Fruit fly (Drosophila melanogaster) whole organism, wandering third instar larva: ENCODE measurements around the gene CG14383.

ENCODE experiments used
- HLH106 ChIP-seq: fragments of 200-800 bp; optimal IDR thresholded peaks from 3 replicates; lab custom pipeline; 2019; ENCODE audit warnings: missing biosample characterization, mild to moderate bottlenecking, missing genetic modification characterization, moderate library complexity
- Hnf4 ChIP-seq: fragments of 200-800 bp; sonication (Bioruptor generic); optimal IDR thresholded peaks from 2 replicates; lab custom pipeline; 2016; ENCODE audit warnings: missing biosample characterization, mild to moderate bottlenecking, missing genetic modification characterization
- br ChIP-seq: fragments of 200-800 bp; sonication (Bioruptor generic); optimal IDR thresholded peaks from 2 replicates; lab custom pipeline; 2016; ENCODE audit warnings: missing biosample characterization, missing genetic modification characterization
- ey ChIP-seq: fragments of 200-800 bp; sonication (Bioruptor generic); optimal IDR thresholded peaks from 2 replicates; lab custom pipeline; 2016; ENCODE audit warnings: missing biosample characterization, missing genetic modification characterization
- jim ChIP-seq: fragments of 175-275, 200-325 bp; sonication (Bioruptor generic); optimal IDR thresholded peaks from 2 replicates; lab custom pipeline; 2016; ENCODE audit warnings: missing biosample characterization, mild to moderate bottlenecking, missing genetic modification characterization
- lola ChIP-seq: fragments of >200 bp; optimal IDR thresholded peaks from 2 replicates; lab custom pipeline; 2017; ENCODE audit warnings: missing biosample characterization, missing genetic modification characterization
- pan ChIP-seq: fragments of >200 bp; optimal IDR thresholded peaks from 2 replicates; lab custom pipeline; 2017
- psq ChIP-seq: fragments of 200-800 bp; sonication (Bioruptor generic); optimal IDR thresholded peaks from 3 replicates; lab custom pipeline; 2017; ENCODE audit warnings: missing biosample characterization, mild to moderate bottlenecking, missing genetic modification characterization, moderate library complexity
- sv ChIP-seq: fragments of 200-800 bp; sonication (Bioruptor generic); optimal IDR thresholded peaks from 3 replicates; lab custom pipeline; 2016; ENCODE audit warnings: missing biosample characterization, missing genetic modification characterization

DNA sequence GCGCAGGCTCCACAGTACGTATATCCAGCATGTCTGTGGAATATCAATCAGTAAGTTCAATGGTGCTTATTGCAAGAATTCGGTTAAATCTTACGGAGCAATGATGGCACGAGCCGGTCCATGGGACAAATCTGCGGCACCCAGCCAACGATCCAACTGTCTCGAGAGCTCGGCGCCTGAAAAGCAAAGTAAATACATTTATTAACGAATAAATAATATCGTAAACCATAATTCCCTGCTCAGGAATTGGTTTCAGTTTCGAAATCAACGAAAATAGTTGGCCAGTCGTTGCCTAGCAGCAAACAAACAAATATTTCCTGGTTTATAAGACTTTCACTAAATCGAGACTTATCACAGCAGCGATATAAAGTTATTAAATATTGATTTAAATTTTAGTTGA lies 21.3 kb upstream of the CG14383 start, which contains the start of gene CG11656:
- TF ChIP-seq psq (GFP tag; lab: Kevin White, UChicago) = no peak
- TF ChIP-seq jim = no peak
- no peak for TF ChIP-seq pan (lab: Kevin White, UChicago)
- no peak for TF ChIP-seq lola (GFP tag; lab: Kevin White, UChicago)
- no peak for TF ChIP-seq ey (GFP tag; lab: Kevin White, UChicago)
- no peak for TF ChIP-seq HLH106 (tag; lab: Kevin White, UChicago)
- no peak for TF ChIP-seq sv (GFP tag; lab: Kevin White, UChicago)
- no peak for TF ChIP-seq Hnf4
- TF ChIP-seq br (GFP tag; lab: Kevin White, UChicago) = no peak
